Worm (Caenorhabditis elegans): ENCODE measurements around the gene C28H8.2.

- TF ChIP-seq zip-2 (tag; optimal IDR thresholded peaks at IDR 0.05) (no peak), lin-29 (GFP tag; IDR thresholded peaks at IDR 0.05) (no peak), mep-1 (tag; optimal IDR thresholded peaks at IDR 0.05) (peak; percentile 38), pha-4 (GFP tag; IDR thresholded peaks at IDR 0.05) (no peak), pha-4 (tag; optimal IDR thresholded peaks at IDR 0.05) (peak; percentile 51), unc-62 (GFP tag; optimal IDR thresholded peaks at IDR 0.05 in 1 of 2) (no peak), unc-62 (tag; optimal IDR thresholded peaks at IDR 0.05) (no peak), ZK546.5 (tag; optimal IDR thresholded peaks at IDR 0.05) (no peak), ctbp-1 (GFP tag; IDR thresholded peaks at IDR 0.05) (no peak), nhr-102 (tag; optimal IDR thresholded peaks at IDR 0.05) (no peak), F49E8.2 (tag; optimal IDR thresholded peaks at IDR 0.05; ENCODE audit: borderline replicate concordance) (no peak), fos-1 (tag; optimal IDR thresholded peaks at IDR 0.05) (no peak)
Measured at ce11 chrIII:5925724-5926123, 5.6 kb downstream of the C28H8.2 start, which contains the start of the genes dnc-2 and bcl-7.
